Worm (Caenorhabditis elegans): ENCODE measurements around the gene ZK1067.4.

ZK1067.4 gene

ce11 chrII:9173471-9173870 lies 36.7 kb upstream of the ZK1067.4 start:
- TF ChIP-seq tlp-1 (tag; optimal IDR thresholded peaks at IDR 0.05) (no peak), egl-13 (tag; optimal IDR thresholded peaks at IDR 0.05) (no peak), ets-5 (GFP tag; IDR thresholded peaks at IDR 0.05) (no peak), unc-62 (GFP tag; optimal IDR thresholded peaks at IDR 0.05) (no peak), zag-1 (tag; optimal IDR thresholded peaks at IDR 0.05) (no peak), tbx-2 (tag; optimal IDR thresholded peaks at IDR 0.05) (no peak), elt-2 (tag; optimal IDR thresholded peaks at IDR 0.05) (no peak), nhr-11 (tag; optimal IDR thresholded peaks at IDR 0.05) (no peak), sptf-1 (tag; optimal IDR thresholded peaks at IDR 0.05) (no peak), aha-1 (tag; optimal IDR thresholded peaks at IDR 0.05) (no peak), blmp-1 (tag; optimal IDR thresholded peaks at IDR 0.05) (no peak), alr-1 (tag; optimal IDR thresholded peaks at IDR 0.05; ENCODE audit: borderline replicate concordance) (no peak), Y116A8C.19 (tag; optimal IDR thresholded peaks at IDR 0.05; ENCODE audit: borderline replicate concordance) (no peak), hlh-4 (tag; optimal IDR thresholded peaks at IDR 0.05) (no peak)

ce11 chrII:9176523-9176922 lies 33.7 kb upstream of the ZK1067.4 start:
- TF ChIP-seq skn-1 (tag; optimal IDR thresholded peaks at IDR 0.05) (no peak), sptf-1 (tag; optimal IDR thresholded peaks at IDR 0.05) (no peak), xbp-1 (tag; optimal IDR thresholded peaks at IDR 0.05) (no peak), unc-62 (GFP tag; optimal IDR thresholded peaks at IDR 0.05) (no peak), C16A3.4 (tag; optimal IDR thresholded peaks at IDR 0.05) (no peak), efl-1 (optimal IDR thresholded peaks at IDR 0.05) (no peak), efl-1 (GFP tag; optimal IDR thresholded peaks at IDR 0.05 in 1 of 2) (peak in 1 of 2 experiments; percentile 68), F16B12.6 (tag; optimal IDR thresholded peaks at IDR 0.05) (no peak)

DNA sequence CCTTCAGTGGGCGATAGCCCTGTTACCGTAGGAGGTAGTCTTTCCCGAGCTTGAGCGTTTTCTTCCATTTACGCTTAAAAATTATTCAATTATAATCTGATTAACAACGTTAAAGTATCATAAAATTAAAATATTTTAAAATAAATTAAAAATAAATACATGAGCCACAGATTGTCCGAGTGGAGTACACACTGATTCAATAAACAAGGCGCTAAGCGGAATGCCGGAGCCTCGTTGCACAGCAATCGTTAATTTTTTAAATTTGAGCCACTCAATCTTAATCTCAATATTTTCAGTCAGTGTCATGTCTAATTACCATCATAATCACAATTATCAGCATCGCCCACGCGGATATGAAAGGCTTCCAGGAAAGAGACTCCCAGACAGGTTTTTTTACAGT lies 33.1 kb upstream of the ZK1067.4 start, which contains the start of the genes sec-5 and pir-1:
Gene sec-5, minus strand, starts transcription at position 73 of the 400 bp plus-strand sequence.
Gene pir-1, plus strand, starts transcription at position 221 of the 400 bp plus-strand sequence.
- TF ChIP-seq C04F5.9 (tag; optimal IDR thresholded peaks at IDR 0.05), result peak; percentile 42
- no peak for TF ChIP-seq nhr-11 (tag; optimal IDR thresholded peaks at IDR 0.05)
- TF ChIP-seq nhr-90 (tag; optimal IDR thresholded peaks at IDR 0.05; ENCODE audit: poor library complexity), result peak; percentile 48
- TF ChIP-seq lin-14 (GFP tag; optimal IDR thresholded peaks at IDR 0.05), result peak; percentile 59
- no peak for TF ChIP-seq alr-1 (tag; optimal IDR thresholded peaks at IDR 0.05; ENCODE audit: borderline replicate concordance)
- TF ChIP-seq mef-2 (tag; optimal IDR thresholded peaks at IDR 0.05), result no peak
- no peak for TF ChIP-seq hlh-17 (GFP tag; optimal IDR thresholded peaks at IDR 0.05; ENCODE audit: borderline replicate concordance)
- no peak for TF ChIP-seq nhr-85 (tag)
- no peak for TF ChIP-seq snpc-4 (tag; optimal IDR thresholded peaks at IDR 0.05)
- no peak for TF ChIP-seq pax-3 (tag; optimal IDR thresholded peaks at IDR 0.05)
- no peak for TF ChIP-seq elt-2 (tag; optimal IDR thresholded peaks at IDR 0.05)
- no peak for TF ChIP-seq ama-1 (optimal IDR thresholded peaks at IDR 0.05)
- no peak for TF ChIP-seq fkh-10 (GFP tag; optimal IDR thresholded peaks at IDR 0.05)
- no peak for TF ChIP-seq zag-1 (tag; optimal IDR thresholded peaks at IDR 0.05)
- TF ChIP-seq ceh-90 (tag; optimal IDR thresholded peaks at IDR 0.05), result no peak
- TF ChIP-seq nhr-77 (tag; optimal IDR thresholded peaks at IDR 0.05), result no peak
- TF ChIP-seq ceh-82 (tag; optimal IDR thresholded peaks at IDR 0.05), result peak; percentile 17 to 38 (median 31)
- TF ChIP-seq mdl-1 (tag; optimal IDR thresholded peaks at IDR 0.05), result no peak
- peak; percentile 48 for TF ChIP-seq rnt-1 (tag; optimal IDR thresholded peaks at IDR 0.05)
- TF ChIP-seq dpl-1 (GFP tag; optimal IDR thresholded peaks at IDR 0.05), result peak in 1 of 3 experiments; percentile 53
- no peak for TF ChIP-seq ztf-4 (tag; optimal IDR thresholded peaks at IDR 0.05)
- TF ChIP-seq tbx-2 (tag; optimal IDR thresholded peaks at IDR 0.05), result peak; percentile 37
- TF ChIP-seq hlh-4 (tag; optimal IDR thresholded peaks at IDR 0.05), result no peak
- TF ChIP-seq mep-1 (tag; optimal IDR thresholded peaks at IDR 0.05), result peak; percentile 71
- TF ChIP-seq unc-30 (tag; optimal IDR thresholded peaks at IDR 0.05), result no peak
- no peak for TF ChIP-seq ces-1 (GFP tag; optimal IDR thresholded peaks at IDR 0.05)
- TF ChIP-seq nhr-28 (tag; optimal IDR thresholded peaks at IDR 0.05), result no peak
- TF ChIP-seq lin-15B (tag; optimal IDR thresholded peaks at IDR 0.05), result peak; percentile 39
- TF ChIP-seq jun-1 (tag; optimal IDR thresholded peaks at IDR 0.05), result no peak
- no peak for TF ChIP-seq Y116A8C.19 (tag; optimal IDR thresholded peaks at IDR 0.05; ENCODE audit: borderline replicate concordance)
- TF ChIP-seq skn-1 (tag; optimal IDR thresholded peaks at IDR 0.05), result peak; percentile 57
- TF ChIP-seq efl-1 (optimal IDR thresholded peaks at IDR 0.05), result peak; percentile 43 to 59
- TF ChIP-seq efl-1 (GFP tag; optimal IDR thresholded peaks at IDR 0.05 in 1 of 2), result peak; percentile 63 to 66
- no peak for TF ChIP-seq lin-39 (tag; optimal IDR thresholded peaks at IDR 0.05)
- no peak for TF ChIP-seq ets-5 (GFP tag; IDR thresholded peaks at IDR 0.05)
- no peak for TF ChIP-seq aha-1 (tag; optimal IDR thresholded peaks at IDR 0.05)
- TF ChIP-seq grh-1 (GFP tag; IDR thresholded peaks at IDR 0.05), result no peak
- TF ChIP-seq unc-62 (GFP tag; optimal IDR thresholded peaks at IDR 0.05), result no peak
- TF ChIP-seq xbp-1 (tag; optimal IDR thresholded peaks at IDR 0.05), result peak; percentile 48
- no peak for TF ChIP-seq aly-2 (tag; optimal IDR thresholded peaks at IDR 0.05)
- TF ChIP-seq vab-15 (tag; optimal IDR thresholded peaks at IDR 0.05), result no peak
- no peak for TF ChIP-seq efl-3 (GFP tag; optimal IDR thresholded peaks at IDR 0.05)
- no peak for TF ChIP-seq fos-1 (tag; optimal IDR thresholded peaks at IDR 0.05)
